Fruit fly (Drosophila melanogaster) whole organism, embryonic: Measurements from ENCODE around the gene msps.

Experiments
- Atf3 ChIP-seq: fragments of 200-800 bp; sonication (Bioruptor generic); optimal IDR thresholded peaks from 3 replicates; lab custom pipeline; 2016; ENCODE audit warnings: missing biosample characterization, missing genetic modification characterization
- Atf6 ChIP-seq: fragments of 200-800 bp; sonication (Bioruptor generic); IDR thresholded peaks from 2 replicates; pipeline ENCODE4 v1.3.6; 2022; ENCODE audit warnings: missing biosample characterization, missing genetic modification characterization
- Bdp1 ChIP-seq: fragments of 200-800 bp; sonication (Bioruptor generic); optimal IDR thresholded peaks from 3 replicates; lab custom pipeline; 2016; ENCODE audit warnings: missing biosample characterization, missing genetic modification characterization
- CG10147 ChIP-seq: fragments of 200-800 bp; sonication (Bioruptor generic); optimal IDR thresholded peaks from 2 replicates; lab custom pipeline; 2019; ENCODE audit warnings: missing biosample characterization, mild to moderate bottlenecking, missing genetic modification characterization, moderate library complexity
- CG11247 ChIP-seq: fragments of 200-800 bp; sonication (Bioruptor generic); IDR thresholded peaks from 2 replicates; pipeline ENCODE4 v1.3.6; 2022; ENCODE audit warnings: missing biosample characterization, missing genetic modification characterization
- CG1233 ChIP-seq: fragments of 200-800 bp; sonication (Bioruptor generic); optimal IDR thresholded peaks from 4 replicates; lab custom pipeline; 2018; ENCODE audit warnings: missing biosample characterization, mild to moderate bottlenecking, missing genetic modification characterization
- CG12942 ChIP-seq: fragments of 200-800 bp; sonication (Bioruptor generic); optimal IDR thresholded peaks from 3 replicates; lab custom pipeline; 2016; ENCODE audit warnings: missing biosample characterization, missing genetic modification characterization
- CG14441 ChIP-seq: fragments of 200-800 bp; sonication (Bioruptor generic); IDR thresholded peaks from 2 replicates; pipeline ENCODE4 v1.3.6; 2022; ENCODE audit warnings: missing biosample characterization, missing genetic modification characterization
- CG1647 ChIP-seq: fragments of 200-800 bp; sonication (Bioruptor generic); optimal IDR thresholded peaks from 3 replicates; lab custom pipeline; 2016; ENCODE audit warnings: missing biosample characterization, missing genetic modification characterization
- CG16815 ChIP-seq: fragments of 200-800 bp; sonication (Bioruptor generic); optimal IDR thresholded peaks from 3 replicates; lab custom pipeline; 2017; ENCODE audit warnings: missing biosample characterization, mild to moderate bottlenecking, missing genetic modification characterization
- CG2875 ChIP-seq: fragments of 200-800 bp; sonication (Bioruptor generic); optimal IDR thresholded peaks from 2 replicates; lab custom pipeline; 2017; ENCODE audit warnings: missing biosample characterization, mild to moderate bottlenecking, missing genetic modification characterization, missing genetic modification reagents
- CG33557 ChIP-seq: fragments of 200-800 bp; sonication (Bioruptor generic); optimal IDR thresholded peaks from 2 replicates; lab custom pipeline; 2019; ENCODE audit warnings: missing biosample characterization, mild to moderate bottlenecking, missing genetic modification characterization, moderate library complexity
- CG34376 ChIP-seq: fragments of 200-800 bp; sonication (Bioruptor generic); optimal IDR thresholded peaks from 2 replicates; lab custom pipeline; 2018; ENCODE audit warnings: missing biosample characterization, mild to moderate bottlenecking, missing genetic modification characterization
- CG3726 ChIP-seq: fragments of 200-800 bp; sonication (Bioruptor generic); IDR thresholded peaks from 3 replicates; pipeline ENCODE4, ENCODE4 v1.3.6; 2022; ENCODE audit warnings: missing biosample characterization, missing genetic modification characterization
- CG4730 ChIP-seq: fragments of 200-800 bp; sonication (Bioruptor generic); IDR thresholded peaks from 2 replicates; pipeline ENCODE4 v1.3.6; 2022; ENCODE audit warnings: missing biosample characterization, missing genetic modification characterization
- CG8290 ChIP-seq, 3 experiments: fragments of 200-800 bp; sonication (Bioruptor generic); optimal IDR thresholded peaks; 2 replicates each; lab custom pipeline; 2016 to 2019; ENCODE audit warnings: missing biosample characterization in 3 of 3, missing genetic modification characterization in 3 of 3, mild to moderate bottlenecking in 2 of 3, moderate library complexity in 1 of 3
- CG8924 ChIP-seq: fragments of 200-800 bp; optimal IDR thresholded peaks from 3 replicates; lab custom pipeline; 2019; ENCODE audit warnings: missing biosample characterization, mild to moderate bottlenecking, missing genetic modification characterization, moderate library complexity
- CG9817 ChIP-seq: fragments of 200-800 bp; sonication (Bioruptor generic); optimal IDR thresholded peaks from 2 replicates; lab custom pipeline; 2018; ENCODE audit warnings: missing biosample characterization, mild to moderate bottlenecking, missing genetic modification characterization, moderate library complexity
- D ChIP-seq, 2 experiments: fragments of 200-800 bp in 1 of 2; fragments of >200 bp in 1 of 2; sonication (Bioruptor generic) in 1 of 2; optimal IDR thresholded peaks; 2 replicates in 1 of 2; 3 replicates in 1 of 2; lab custom pipeline; 2017; ENCODE audit warnings: mild to moderate bottlenecking in 1 of 2, missing biosample characterization in 1 of 2, missing genetic modification characterization in 1 of 2, missing genetic modification reagents in 1 of 2
- Drgx ChIP-seq: fragments of 200-800 bp; sonication (Bioruptor generic); IDR thresholded peaks from 2 replicates; pipeline ENCODE4 v1.3.6; 2022; ENCODE audit warnings: missing biosample characterization, missing genetic modification characterization
- Eip74EF ChIP-seq, 2 experiments: fragments of 200-800 bp in 1 of 2; fragments of >200 bp in 1 of 2; sonication (Bioruptor generic) in 1 of 2; optimal IDR thresholded peaks; 2 replicates each; lab custom pipeline; 2017 to 2019; ENCODE audit warnings: missing biosample characterization in 2 of 2, missing genetic modification characterization in 2 of 2, mild to moderate bottlenecking in 1 of 2, moderate library complexity in 1 of 2
- Ets97D ChIP-seq: fragments of 200-800 bp; sonication (Bioruptor generic); optimal IDR thresholded peaks from 3 replicates; lab custom pipeline; 2016; ENCODE audit warnings: missing biosample characterization, missing genetic modification characterization
- Gsc ChIP-seq: fragments of 200-800 bp; sonication (Bioruptor generic); IDR thresholded peaks from 2 replicates; pipeline ENCODE4 v1.3.6; 2022; ENCODE audit warnings: missing biosample characterization, missing genetic modification characterization
- HLH54F ChIP-seq: fragments of 200-800 bp; sonication (Bioruptor generic); optimal IDR thresholded peaks from 3 replicates; lab custom pipeline; 2016; ENCODE audit warnings: missing biosample characterization, missing genetic modification characterization
- Hand ChIP-seq: fragments of 200-800 bp; sonication (Bioruptor generic); optimal IDR thresholded peaks from 2 replicates; lab custom pipeline; 2017; ENCODE audit warnings: mild to moderate bottlenecking, missing biosample characterization, missing genetic modification reagents, missing genetic modification characterization
- Myb ChIP-seq: fragments of 200-800 bp; sonication (Bioruptor generic); optimal IDR thresholded peaks from 2 replicates; lab custom pipeline; 2016; ENCODE audit warnings: missing biosample characterization, missing genetic modification characterization
- NFAT ChIP-seq: fragments of 200-800 bp; sonication (Bioruptor generic); IDR thresholded peaks from 2 replicates; pipeline ENCODE4 v1.3.6; 2022; ENCODE audit warnings: missing biosample characterization, missing genetic modification characterization
- Optix ChIP-seq: fragments of 200-800 bp; sonication (Bioruptor generic); IDR thresholded peaks from 3 replicates; pipeline ENCODE4 v1.3.6; 2022; ENCODE audit warnings: missing biosample characterization, missing genetic modification characterization
- Rfx ChIP-seq: fragments of 200-800 bp; sonication (Bioruptor generic); IDR thresholded peaks from 2 replicates; pipeline ENCODE4 v1.3.6; 2022; ENCODE audit warnings: missing biosample characterization, missing genetic modification characterization
- Taf1 ChIP-seq: fragments of 200-800 bp; sonication (Bioruptor generic); IDR thresholded peaks from 2 replicates; pipeline ENCODE4 v1.3.6; 2022; ENCODE audit warnings: missing biosample characterization, missing genetic modification characterization
- br ChIP-seq: fragments of >200 bp; optimal IDR thresholded peaks from 2 replicates; lab custom pipeline; 2017
- cwo ChIP-seq: fragments of 200-800 bp; sonication (Bioruptor generic); optimal IDR thresholded peaks from 3 replicates; lab custom pipeline; 2017; ENCODE audit warnings: missing biosample characterization, missing genetic modification characterization, mild to moderate bottlenecking, moderate library complexity, missing genetic modification reagents
- da ChIP-seq: fragments of 200-800 bp; sonication (Bioruptor generic); optimal IDR thresholded peaks from 2 replicates; lab custom pipeline; 2016; ENCODE audit warnings: missing biosample characterization, missing genetic modification characterization
- dysf ChIP-seq: fragments of 200-800 bp; sonication (Bioruptor generic); IDR thresholded peaks from 3 replicates; pipeline ENCODE4 v1.3.6; 2022; ENCODE audit warnings: missing biosample characterization, missing genetic modification characterization
- fd3F ChIP-seq: fragments of 200-800 bp; sonication (Bioruptor generic); optimal IDR thresholded peaks from 2 replicates; lab custom pipeline; 2018; ENCODE audit warnings: missing biosample characterization, mild to moderate bottlenecking, missing genetic modification characterization, moderate library complexity
- fd96Cb ChIP-seq: fragments of 200-800 bp; sonication (Bioruptor generic); optimal IDR thresholded peaks from 2 replicates; lab custom pipeline; 2018; ENCODE audit warnings: missing biosample characterization, mild to moderate bottlenecking, missing genetic modification characterization, moderate library complexity
- gcm2 ChIP-seq: fragments of 200-800 bp; sonication (Bioruptor generic); optimal IDR thresholded peaks from 2 replicates; lab custom pipeline; 2016; ENCODE audit warnings: missing biosample characterization, missing genetic modification characterization
- lab ChIP-seq: fragments of 200-800 bp; sonication (Bioruptor generic); optimal IDR thresholded peaks from 3 replicates; lab custom pipeline; 2017; ENCODE audit warnings: missing biosample characterization, missing genetic modification characterization, mild to moderate bottlenecking, moderate library complexity, missing genetic modification reagents
- nmo ChIP-seq: fragments of 200-800 bp; sonication (Bioruptor generic); optimal IDR thresholded peaks from 2 replicates; lab custom pipeline; 2018; ENCODE audit warnings: missing biosample characterization, mild to moderate bottlenecking, missing genetic modification characterization, moderate library complexity
- pita ChIP-seq: fragments of 200-800 bp; sonication (Bioruptor generic); optimal IDR thresholded peaks from 2 replicates; lab custom pipeline; 2017; ENCODE audit warnings: missing biosample characterization, mild to moderate bottlenecking, missing genetic modification characterization
- pzg ChIP-seq: fragments of 200-800 bp; sonication (Bioruptor generic); optimal IDR thresholded peaks from 3 replicates; lab custom pipeline; 2018; ENCODE audit warnings: missing biosample characterization, mild to moderate bottlenecking, missing genetic modification characterization, moderate library complexity
- sens ChIP-seq: fragments of 200-800 bp; sonication (Bioruptor generic); peaks from one replicate; lab custom pipeline; 2016; ENCODE audit warnings: missing biosample characterization, missing genetic modification characterization
- slou ChIP-seq: fragments of 200-800 bp; sonication (Bioruptor generic); optimal IDR thresholded peaks from 3 replicates; lab custom pipeline; 2016; ENCODE audit warnings: missing biosample characterization, missing genetic modification characterization
- sr ChIP-seq: fragments of 200-800 bp; sonication (Bioruptor generic); IDR thresholded peaks from 3 replicates; pipeline ENCODE4 v1.3.6; 2022; ENCODE audit warnings: missing biosample characterization, missing genetic modification characterization
- tgo ChIP-seq: fragments of 200-800 bp; sonication (Bioruptor generic); IDR thresholded peaks from 3 replicates; pipeline ENCODE4 v1.3.6; 2022; ENCODE audit warnings: missing biosample characterization, missing genetic modification characterization
- vnd ChIP-seq: fragments of 200-800 bp; sonication (Bioruptor generic); IDR thresholded peaks from 3 replicates; pipeline ENCODE4 v1.3.6; 2022; ENCODE audit warnings: missing biosample characterization, missing genetic modification characterization; ENCODE audit not compliant: partially characterized antibody
- yki ChIP-seq: fragments of >200 bp; optimal IDR thresholded peaks from 3 replicates; lab custom pipeline; 2018
- zf30C ChIP-seq: fragments of 200-800 bp; sonication (Bioruptor generic); optimal IDR thresholded peaks from 3 replicates; lab custom pipeline; 2018; ENCODE audit warnings: missing biosample characterization, mild to moderate bottlenecking, missing genetic modification characterization

msps gene

dm6 chr3R:16099268-16100240 lies 49.0 kb downstream of the msps start (continued):
- peak; percentile 27 for TF ChIP-seq Ets97D (GFP tag; lab: Kevin White, UChicago)
- peak; percentile 89 for TF ChIP-seq sens (GFP tag; lab: Kevin White, UChicago)
- TF ChIP-seq CG12942 (GFP tag; lab: Kevin White, UChicago) = no peak
- no peak for TF ChIP-seq tgo (GFP tag; lab: Robert Waterston, UW)
- peak; percentile 78 for TF ChIP-seq D (optimal IDR thresholded peaks at IDR 0.05; lab: Kevin White, UChicago)
- peak; percentile 7 for TF ChIP-seq D (GFP tag; optimal IDR thresholded peaks at IDR 0.05; lab: Kevin White, UChicago)
- peak; percentile 1 for TF ChIP-seq CG1233 (GFP tag; lab: Kevin White, UChicago)
- TF ChIP-seq HLH54F (GFP tag; lab: Kevin White, UChicago) = no peak
- no peak for TF ChIP-seq pita
- TF ChIP-seq CG10147 (GFP tag; lab: Kevin White, UChicago) = no peak
- TF ChIP-seq sr = peak; percentile 93
- 0 out of 2 replicates have a peak, but pooled peaks have one; percentile 21 for TF ChIP-seq CG14441 (GFP tag; lab: Robert Waterston, UW)
- TF ChIP-seq yki = peak; percentile 47
- 0 out of 3 replicates have a peak, but pooled peaks have one; percentile 2 for TF ChIP-seq vnd (GFP tag; lab: Robert Waterston, UW)
- no peak for TF ChIP-seq CG9817 (tag; lab: Kevin White, UChicago)
- no peak for TF ChIP-seq Myb (GFP tag; lab: Kevin White, UChicago)
- no peak for TF ChIP-seq fd3F (GFP tag; lab: Kevin White, UChicago)
- no peak for TF ChIP-seq slou (GFP tag; lab: Kevin White, UChicago)
- TF ChIP-seq Atf3 = no peak
- no peak for TF ChIP-seq CG3726 (GFP tag; lab: Robert Waterston, UW)
- TF ChIP-seq Atf6 (GFP tag; lab: Robert Waterston, UW) = peak; percentile 32; the same call in 1 of the 2 replicates
- no peak for TF ChIP-seq zf30C
- peak; percentile 68 for TF ChIP-seq CG8924 (tag; lab: Kevin White, UChicago)
- TF ChIP-seq Drgx (GFP tag; lab: Robert Waterston, UW) = peak; percentile 64
- TF ChIP-seq gcm2 = peak; percentile 28
- no peak for TF ChIP-seq CG4730 (GFP tag; lab: Robert Waterston, UW)
- peak; percentile 20 for TF ChIP-seq CG34376 (GFP tag; lab: Kevin White, UChicago)
- TF ChIP-seq br = no peak
- TF ChIP-seq Gsc (GFP tag; lab: Robert Waterston, UW) = no peak
- no peak for TF ChIP-seq CG1647
- TF ChIP-seq NFAT (GFP tag; lab: Robert Waterston, UW) = peak; percentile 62; the same call in 1 of the 2 replicates
- TF ChIP-seq Rfx (GFP tag; lab: Robert Waterston, UW) = peak; percentile 42; the same call in 1 of the 2 replicates
- no peak for TF ChIP-seq Hand (GFP tag; lab: Kevin White, UChicago)
- peak; percentile 29 for TF ChIP-seq nmo
- peak; percentile 54 for TF ChIP-seq lab (GFP tag; lab: Kevin White, UChicago)
- TF ChIP-seq cwo (GFP tag; lab: Kevin White, UChicago) = peak; percentile 51
- TF ChIP-seq fd96Cb (tag; lab: Kevin White, UChicago) = no peak
- TF ChIP-seq dysf = 0 out of 3 replicates have a peak, but pooled peaks have one; percentile 10
- peak; percentile 33 for TF ChIP-seq pzg (GFP tag; lab: Kevin White, UChicago)
- no peak for TF ChIP-seq Taf1 (GFP tag; lab: Robert Waterston, UW)
- no peak for TF ChIP-seq Eip74EF (GFP tag; optimal IDR thresholded peaks at IDR 0.05; lab: Kevin White, UChicago)
- TF ChIP-seq Bdp1 = no peak
- no peak for TF ChIP-seq Optix (GFP tag; lab: Robert Waterston, UW)
- peak; percentile 51 for TF ChIP-seq da (GFP tag; lab: Kevin White, UChicago)
- TF ChIP-seq CG8290 (GFP tag; optimal IDR thresholded peaks at IDR 0.05; lab: Kevin White, UChicago) = no peak
- no peak for TF ChIP-seq CG8290 (tag; optimal IDR thresholded peaks at IDR 0.05; lab: Kevin White, UChicago)
- TF ChIP-seq CG33557 (GFP tag; lab: Kevin White, UChicago) = peak; percentile 24
- no peak for TF ChIP-seq CG16815
- TF ChIP-seq CG11247 (GFP tag; lab: Robert Waterston, UW) = no peak
- TF ChIP-seq CG2875 (GFP tag; lab: Kevin White, UChicago) = peak; percentile 28
